Worm (Caenorhabditis elegans) whole organism, L1 larva: ENCODE measurements around the gene R186.3.

Experiments used
- C16A3.4 ChIP-seq: fragments of 150-350 bp; optimal IDR thresholded peaks from 2 replicates; lab custom pipeline; 2014; ENCODE audit warnings: missing biosample characterization, missing genetic modification characterization
- Y116A8C.19 ChIP-seq: sonication (generic microtip); optimal IDR thresholded peaks from 2 replicates; lab custom pipeline; 2016; ENCODE audit warnings: missing compliant biosample characterization, missing genetic modification characterization, borderline replicate concordance
- aha-1 ChIP-seq: fragments of 150-350 bp; optimal IDR thresholded peaks from 2 replicates; lab custom pipeline; 2014; ENCODE audit warnings: missing biosample characterization, missing genetic modification characterization
- alr-1 ChIP-seq: fragments of 200-800 bp; sonication (Bioruptor generic); optimal IDR thresholded peaks from 2 replicates; lab custom pipeline; 2018; ENCODE audit warnings: borderline replicate concordance, mild to moderate bottlenecking, missing genetic modification characterization, missing compliant biosample characterization
- aly-2 ChIP-seq: fragments of 150-350 bp; optimal IDR thresholded peaks from 2 replicates; lab custom pipeline; 2014; ENCODE audit warnings: missing biosample characterization, missing genetic modification characterization
- ceh-63 ChIP-seq: fragments of 200-800 bp; sonication (Bioruptor generic); optimal IDR thresholded peaks from 2 replicates; lab custom pipeline; 2018; ENCODE audit warnings: mild to moderate bottlenecking, missing genetic modification characterization, missing compliant biosample characterization
- ceh-82 ChIP-seq, 3 experiments: fragments of 150-350 bp in 1 of 3; sonication (generic microtip) in 2 of 3; optimal IDR thresholded peaks; 2 replicates each; lab custom pipeline; 2014 to 2017; ENCODE audit warnings: missing biosample characterization in 3 of 3, missing genetic modification characterization in 3 of 3
- ceh-88 ChIP-seq: fragments of 200-800 bp; sonication (Bioruptor generic); IDR thresholded peaks from 2 replicates; pipeline ENCODE4 v1.3.6; 2022; ENCODE audit warnings: missing genetic modification characterization, missing compliant biosample characterization
- ceh-90 ChIP-seq: sonication (generic microtip); optimal IDR thresholded peaks from 2 replicates; lab custom pipeline; 2016; ENCODE audit warnings: missing genetic modification characterization, missing compliant biosample characterization
- dsc-1 ChIP-seq: sonication (generic microtip); optimal IDR thresholded peaks from 2 replicates; lab custom pipeline; 2016; ENCODE audit warnings: mild to moderate bottlenecking, missing genetic modification characterization, missing compliant biosample characterization
- efl-1 ChIP-seq, 4 experiments: fragments of 150-350 bp; optimal IDR thresholded peaks in 3 of 4; peaks in 1 of 4; 1 replicate in 1 of 4; 2 replicates in 3 of 4; lab custom pipeline; 2014; ENCODE audit warnings: missing biosample characterization in 2 of 4, missing genetic modification characterization in 2 of 4, missing genetic modification reagents in 2 of 4
- efl-3 ChIP-seq: fragments of 200-800 bp; sonication (Bioruptor generic); optimal IDR thresholded peaks from 2 replicates; lab custom pipeline; 2018; ENCODE audit warnings: mild to moderate bottlenecking, missing genetic modification characterization, missing compliant biosample characterization
- elt-2 ChIP-seq: sonication (generic microtip); optimal IDR thresholded peaks from 2 replicates; lab custom pipeline; 2016; ENCODE audit warnings: missing genetic modification characterization, mild to moderate bottlenecking, inconsistent platforms, missing compliant biosample characterization, missing genetic modification reagents
- elt-3 ChIP-seq, 6 experiments: fragments of 150-350 bp in 1 of 6; sonication (generic microtip); optimal IDR thresholded peaks; 2 replicates each; lab custom pipeline; 2017 to 2018; ENCODE audit warnings: missing biosample characterization in 6 of 6, missing genetic modification characterization in 6 of 6, inconsistent platforms in 1 of 6
- ets-5 ChIP-seq: fragments of 200-800 bp; sonication (Bioruptor generic); IDR thresholded peaks from 2 replicates; pipeline ENCODE4 v1.3.6; 2022; ENCODE audit warnings: missing genetic modification characterization, missing compliant biosample characterization
- fkh-4 ChIP-seq: sonication (generic microtip); optimal IDR thresholded peaks from 2 replicates; lab custom pipeline; 2016; ENCODE audit warnings: missing compliant biosample characterization, missing genetic modification characterization, borderline replicate concordance
- fos-1 ChIP-seq: fragments of 150-350 bp; optimal IDR thresholded peaks from 2 replicates; lab custom pipeline; 2014; ENCODE audit warnings: missing biosample characterization, missing genetic modification characterization
- jun-1 ChIP-seq: fragments of 150-350 bp; optimal IDR thresholded peaks from 2 replicates; lab custom pipeline; 2014; ENCODE audit warnings: missing biosample characterization, missing genetic modification reagents, missing genetic modification characterization
- lin-13 ChIP-seq: fragments of 150-350 bp; optimal IDR thresholded peaks from 2 replicates; lab custom pipeline; 2014; ENCODE audit warnings: missing biosample characterization, missing genetic modification reagents, missing genetic modification characterization
- lin-14 ChIP-seq: fragments of 200-800 bp; sonication (Bioruptor generic); optimal IDR thresholded peaks from 2 replicates; lab custom pipeline; 2018; ENCODE audit warnings: mild to moderate bottlenecking, missing genetic modification characterization, moderate library complexity, missing compliant biosample characterization
- lin-15B ChIP-seq: fragments of 150-350 bp; sonication (generic microtip); optimal IDR thresholded peaks from 3 replicates; lab custom pipeline; 2014; ENCODE audit warnings: missing biosample characterization, missing genetic modification characterization
- lin-39 ChIP-seq: fragments of 150-350 bp; optimal IDR thresholded peaks from 2 replicates; lab custom pipeline; 2014; ENCODE audit warnings: missing biosample characterization, missing genetic modification reagents, missing genetic modification characterization
- mab-9 ChIP-seq: fragments of 200-800 bp; sonication (Bioruptor generic); IDR thresholded peaks from 2 replicates; pipeline ENCODE4 v1.3.6; 2022; ENCODE audit warnings: missing genetic modification reagents, missing genetic modification characterization, missing compliant biosample characterization
- mep-1 ChIP-seq: fragments of 150-350 bp; optimal IDR thresholded peaks from 2 replicates; lab custom pipeline; 2014; ENCODE audit warnings: missing biosample characterization, missing genetic modification characterization
- nhr-12 ChIP-seq: sonication (generic microtip); optimal IDR thresholded peaks from 2 replicates; lab custom pipeline; 2017; ENCODE audit warnings: missing biosample characterization, missing genetic modification characterization
- nhr-20 ChIP-seq: sonication (generic microtip); optimal IDR thresholded peaks from 2 replicates; lab custom pipeline; 2016; ENCODE audit warnings: mild to moderate bottlenecking, missing genetic modification characterization, missing compliant biosample characterization
- nhr-237 ChIP-seq: fragments of 150-350 bp; optimal IDR thresholded peaks from 2 replicates; lab custom pipeline; 2014; ENCODE audit warnings: missing biosample characterization, missing genetic modification characterization
- nhr-76 ChIP-seq: sonication (generic microtip); optimal IDR thresholded peaks from 2 replicates; lab custom pipeline; 2017; ENCODE audit warnings: missing biosample characterization, missing genetic modification characterization
- nhr-90 ChIP-seq: sonication (generic microtip); optimal IDR thresholded peaks from 2 replicates; lab custom pipeline; 2016; ENCODE audit warnings: mild to moderate bottlenecking, missing genetic modification characterization, missing compliant biosample characterization; ENCODE audit not compliant: poor library complexity
- rnt-1 ChIP-seq: sonication (generic microtip); optimal IDR thresholded peaks from 2 replicates; lab custom pipeline; 2016; ENCODE audit warnings: mild to moderate bottlenecking, missing genetic modification characterization, moderate library complexity, missing compliant biosample characterization
- snpc-4 ChIP-seq: fragments of 150-350 bp; optimal IDR thresholded peaks from 2 replicates; lab custom pipeline; 2014; ENCODE audit warnings: missing biosample characterization, missing genetic modification characterization
- snu-23 ChIP-seq: sonication (generic microtip); optimal IDR thresholded peaks from 2 replicates; lab custom pipeline; 2016; ENCODE audit warnings: missing genetic modification characterization, missing compliant biosample characterization
- tbx-2 ChIP-seq: sonication (generic microtip); optimal IDR thresholded peaks from 2 replicates; lab custom pipeline; 2016; ENCODE audit warnings: missing genetic modification characterization, missing compliant biosample characterization
- unc-130 ChIP-seq: fragments of 150-350 bp; optimal IDR thresholded peaks from 2 replicates; lab custom pipeline; 2017; ENCODE audit warnings: missing biosample characterization, missing genetic modification characterization, inconsistent platforms
- unc-86 ChIP-seq: sonication (generic microtip); optimal IDR thresholded peaks from 2 replicates; lab custom pipeline; 2016; ENCODE audit warnings: missing genetic modification characterization, missing compliant biosample characterization
- vab-15 ChIP-seq: sonication (generic microtip); optimal IDR thresholded peaks from 2 replicates; lab custom pipeline; 2017; ENCODE audit warnings: missing genotype, mild to moderate bottlenecking, missing genetic modification characterization, missing compliant biosample characterization
- xbp-1 ChIP-seq: sonication (generic microtip); optimal IDR thresholded peaks from 2 replicates; lab custom pipeline; 2016; ENCODE audit warnings: missing genetic modification characterization, missing compliant biosample characterization
- zip-4 ChIP-seq: fragments of 200-800 bp; sonication (Bioruptor generic); optimal IDR thresholded peaks from 2 replicates; lab custom pipeline; 2018; ENCODE audit warnings: mild to moderate bottlenecking, missing genetic modification characterization, moderate library complexity, missing compliant biosample characterization
- ztf-11 ChIP-seq, 2 experiments: sonication (generic microtip); optimal IDR thresholded peaks; 2 replicates each; lab custom pipeline; 2016 to 2017; ENCODE audit warnings: missing genetic modification characterization in 2 of 2, missing biosample characterization in 1 of 2, missing compliant biosample characterization in 1 of 2
- ztf-4 ChIP-seq: fragments of 150-350 bp; optimal IDR thresholded peaks from 2 replicates; lab custom pipeline; 2014; ENCODE audit warnings: missing biosample characterization, missing genetic modification characterization

R186.3 gene

ce11 chrV:13002070-13002469 lies 35.1 kb upstream of the R186.3 start, which contains the start of gene inft-2:
Gene inft-2 (plus strand): TSS chrV:13002317.
- no peak for TF ChIP-seq tbx-2 (tag; lab: Kevin White, UChicago)
- TF ChIP-seq efl-1 (optimal IDR thresholded peaks at IDR 0.05; lab: Kevin White, UChicago): no peak
- peak in 1 of 2 experiments; percentile 52 for TF ChIP-seq efl-1 (GFP tag; optimal IDR thresholded peaks at IDR 0.05 in 1 of 2; lab: Kevin White, UChicago)
- peak; percentile 25 for TF ChIP-seq elt-2 (tag; lab: Kevin White, UChicago)
- TF ChIP-seq, all 84 proteins: peak for 2

ce11 chrV:13000068-13000467 lies 33.1 kb upstream of the R186.3 start:
- no peak for TF ChIP-seq ceh-90 (tag; lab: Kevin White, UChicago)
- TF ChIP-seq jun-1: no peak
- no peak for TF ChIP-seq ztf-11 (tag; optimal IDR thresholded peaks at IDR 0.05; lab: Kevin White, UChicago)
- TF ChIP-seq mab-9 (GFP tag; lab: Robert Waterston, UW): no peak
- TF ChIP-seq ceh-63 (GFP tag; lab: Kevin White, UChicago): no peak
- no peak for TF ChIP-seq snu-23 (GFP tag; lab: Kevin White, UChicago)
- TF ChIP-seq fos-1 (tag; lab: Kevin White, UChicago): no peak
- no peak for TF ChIP-seq xbp-1
- no peak for TF ChIP-seq elt-2 (tag; lab: Kevin White, UChicago)
- no peak for TF ChIP-seq unc-86 (tag; lab: Kevin White, UChicago)
- TF ChIP-seq elt-3 (tag; optimal IDR thresholded peaks at IDR 0.05; lab: Kevin White, UChicago): no peak

ce11 chrV:12999559-12999958 lies 32.5 kb upstream of the R186.3 start, which contains the start of gene far-4:
Gene far-4 (minus strand): TSS chrV:12999659.
- TF ChIP-seq nhr-12 (tag; lab: Kevin White, UChicago): no peak
- no peak for TF ChIP-seq vab-15 (tag; lab: Kevin White, UChicago)
- TF ChIP-seq snpc-4 (tag; lab: Kevin White, UChicago): no peak
- no peak for TF ChIP-seq ets-5 (GFP tag; lab: Robert Waterston, UW)
- no peak for TF ChIP-seq zip-4
- no peak for TF ChIP-seq ceh-88 (GFP tag; lab: Robert Waterston, UW)
- no peak for TF ChIP-seq lin-13 (GFP tag; lab: Kevin White, UChicago)
- no peak for TF ChIP-seq rnt-1 (tag; lab: Kevin White, UChicago)
- TF ChIP-seq unc-130: no peak
- TF ChIP-seq ceh-82 (tag; optimal IDR thresholded peaks at IDR 0.05; lab: Kevin White, UChicago): no peak
- TF ChIP-seq jun-1: no peak
- TF ChIP-seq snu-23 (GFP tag; lab: Kevin White, UChicago): no peak
- no peak for TF ChIP-seq nhr-237 (tag; lab: Kevin White, UChicago)
- no peak for TF ChIP-seq lin-15B
- no peak for TF ChIP-seq ztf-11 (tag; optimal IDR thresholded peaks at IDR 0.05; lab: Kevin White, UChicago)
- no peak for TF ChIP-seq lin-39 (tag; lab: Kevin White, UChicago)

ce11 chrV:12997422-12997821 lies 30.4 kb upstream of the R186.3 start, which contains the start of gene far-3:
Gene far-3 (minus strand): TSS chrV:12997522.
- TF ChIP-seq lin-15B (no peak), C16A3.4 (tag; lab: Kevin White, UChicago) (no peak), dsc-1 (tag; lab: Kevin White, UChicago) (no peak), lin-14 (GFP tag; lab: Kevin White, UChicago) (no peak), aha-1 (no peak), fkh-4 (tag; lab: Kevin White, UChicago) (no peak), aly-2 (tag; lab: Kevin White, UChicago) (no peak), ztf-4 (no peak), Y116A8C.19 (tag; lab: Kevin White, UChicago) (no peak), mep-1 (tag; lab: Kevin White, UChicago) (no peak), efl-3 (GFP tag; lab: Kevin White, UChicago) (no peak), efl-1 (optimal IDR thresholded peaks at IDR 0.05; lab: Kevin White, UChicago) (no peak), efl-1 (GFP tag; optimal IDR thresholded peaks at IDR 0.05 in 1 of 2; lab: Kevin White, UChicago) (no peak), elt-3 (tag; optimal IDR thresholded peaks at IDR 0.05; lab: Kevin White, UChicago) (no peak), alr-1 (tag; lab: Kevin White, UChicago) (no peak), nhr-20 (tag; lab: Kevin White, UChicago) (no peak), nhr-90 (tag; lab: Kevin White, UChicago) (no peak), ets-5 (GFP tag; lab: Robert Waterston, UW) (no peak), nhr-76 (no peak)
